Worm (Caenorhabditis elegans) whole organism, mixed stage, embryonic: Measurements from ENCODE around the gene rom-2.

Source experiments
- ces-1 ChIP-seq: fragments of 150-350 bp; optimal IDR thresholded peaks from 2 replicates; lab custom pipeline; 2014; ENCODE audit warnings: missing biosample characterization, missing genetic modification reagents, missing genetic modification characterization
- nhr-28 ChIP-seq: fragments of 150-350 bp; optimal IDR thresholded peaks from 2 replicates; lab custom pipeline; 2014; ENCODE audit warnings: missing biosample characterization, missing genetic modification characterization
- unc-120 ChIP-seq: sonication (generic microtip); optimal IDR thresholded peaks from 2 replicates; lab custom pipeline; 2017; ENCODE audit warnings: missing genetic modification characterization, missing compliant biosample characterization; ENCODE audit not compliant: poor library complexity, severe bottlenecking
- unc-62 ChIP-seq: fragments of 150-350 bp; optimal IDR thresholded peaks from 2 replicates; lab custom pipeline; 2014; ENCODE audit warnings: missing biosample characterization, missing genetic modification reagents, missing genetic modification characterization

DNA sequence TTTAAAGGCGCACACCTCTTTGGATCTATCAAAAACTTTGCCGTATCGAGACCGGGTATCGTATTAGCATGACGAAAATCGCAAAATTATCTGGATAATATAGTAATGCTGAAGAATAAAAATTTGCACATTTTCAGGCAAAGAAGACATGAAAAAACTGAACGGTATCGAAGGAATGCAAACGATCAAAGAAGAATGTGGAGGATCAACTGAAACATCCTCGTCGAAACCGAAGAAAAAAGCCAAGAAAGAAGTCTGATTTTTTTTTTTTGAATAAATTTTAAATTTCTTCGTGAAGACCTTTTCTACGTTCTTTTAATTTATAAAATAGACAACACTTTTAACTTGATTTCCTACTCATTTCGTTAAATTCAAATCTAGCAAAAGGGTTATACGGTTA lies 50.6 kb downstream of the rom-2 start, which contains the start of gene ZK1098.12:
- TF ChIP-seq nhr-28 (tag; lab: Kevin White, UChicago) = no peak
- no peak for TF ChIP-seq ces-1 (GFP tag; lab: Kevin White, UChicago)
- TF ChIP-seq unc-62 = no peak
- TF ChIP-seq unc-120 (tag; lab: Kevin White, UChicago) = no peak
